Worm (Caenorhabditis elegans) whole organism, L4 larva: ENCODE measurements around the gene B0496.2.

Experiments
- F26F4.8 ChIP-seq: fragments of 200-800 bp; sonication (Bioruptor generic); conservative IDR thresholded peaks from 2 replicates; pipeline ENCODE4 v1.3.6; 2022; ENCODE audit warnings: missing genetic modification characterization, missing compliant biosample characterization
- snpc-4 ChIP-seq: fragments of 150-350 bp; optimal IDR thresholded peaks from 2 replicates; lab custom pipeline; 2014; ENCODE audit warnings: missing biosample characterization, missing genetic modification characterization

DNA sequence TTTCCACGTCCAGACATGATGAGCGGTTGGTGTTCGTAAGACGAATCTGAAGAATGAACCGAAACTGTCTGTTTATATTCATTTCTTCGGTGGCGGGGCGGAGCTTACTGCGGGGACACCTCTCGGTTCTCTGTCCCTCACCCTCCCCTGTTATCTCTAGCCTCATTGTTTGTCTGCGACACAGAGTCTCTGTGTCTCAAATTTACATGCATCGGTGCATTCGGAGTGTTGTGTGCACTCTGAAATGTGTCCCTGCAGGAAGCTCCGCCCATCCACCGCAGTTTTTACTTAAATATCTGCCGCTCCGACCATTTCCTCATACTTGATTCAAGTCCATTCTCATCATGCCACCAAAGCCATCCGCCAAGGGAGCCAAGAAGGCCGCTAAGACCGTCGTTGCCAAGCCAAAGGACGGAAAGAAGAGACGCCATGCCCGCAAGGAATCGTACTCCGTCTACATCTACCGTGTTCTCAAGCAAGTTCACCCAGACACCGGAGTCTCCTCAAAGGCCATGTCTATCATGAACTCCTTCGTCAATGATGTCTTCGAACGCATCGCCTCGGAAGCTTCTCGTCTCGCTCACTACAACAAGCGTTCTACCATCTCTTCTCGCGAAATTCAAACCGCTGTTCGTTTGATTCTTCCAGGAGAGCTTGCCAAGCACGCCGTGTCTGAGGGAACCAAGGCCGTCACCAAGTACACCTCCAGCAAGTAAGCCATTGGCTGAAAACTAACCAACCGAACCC, 38.7 kb downstream of the B0496.2 start, which contains the start of the genes his-61 and his-62:
- TF ChIP-seq snpc-4 (tag; lab: Kevin White, UChicago): no peak
- no peak; the same call in 1 of the 2 replicates for TF ChIP-seq F26F4.8 (GFP tag; lab: Robert Waterston, UW)
